Worm (Caenorhabditis elegans) whole organism, L1 larva: ENCODE measurements around the gene Y55B1AR.4.

ENCODE experiments used
- C16A3.4 ChIP-seq: fragments of 150-350 bp; optimal IDR thresholded peaks from 2 replicates; lab custom pipeline; 2014; ENCODE audit warnings: missing biosample characterization, missing genetic modification characterization
- Y116A8C.19 ChIP-seq: sonication (generic microtip); optimal IDR thresholded peaks from 2 replicates; lab custom pipeline; 2016; ENCODE audit warnings: missing compliant biosample characterization, missing genetic modification characterization, borderline replicate concordance
- aha-1 ChIP-seq: fragments of 150-350 bp; optimal IDR thresholded peaks from 2 replicates; lab custom pipeline; 2014; ENCODE audit warnings: missing biosample characterization, missing genetic modification characterization
- alr-1 ChIP-seq: fragments of 200-800 bp; sonication (Bioruptor generic); optimal IDR thresholded peaks from 2 replicates; lab custom pipeline; 2018; ENCODE audit warnings: borderline replicate concordance, mild to moderate bottlenecking, missing genetic modification characterization, missing compliant biosample characterization
- aly-2 ChIP-seq: fragments of 150-350 bp; optimal IDR thresholded peaks from 2 replicates; lab custom pipeline; 2014; ENCODE audit warnings: missing biosample characterization, missing genetic modification characterization
- blmp-1 ChIP-seq: fragments of 150-350 bp; optimal IDR thresholded peaks from 2 replicates; lab custom pipeline; 2014; ENCODE audit warnings: missing biosample characterization, missing genetic modification characterization
- ceh-8 ChIP-seq: fragments of 200-800 bp; sonication (Bioruptor generic); optimal IDR thresholded peaks from 2 replicates; lab custom pipeline; 2018; ENCODE audit warnings: mild to moderate bottlenecking, missing genetic modification characterization, moderate library complexity, missing compliant biosample characterization
- ceh-82 ChIP-seq, 3 experiments: fragments of 150-350 bp in 1 of 3; sonication (generic microtip) in 2 of 3; optimal IDR thresholded peaks; 2 replicates each; lab custom pipeline; 2014 to 2017; ENCODE audit warnings: missing biosample characterization in 3 of 3, missing genetic modification characterization in 3 of 3
- ceh-88 ChIP-seq: fragments of 200-800 bp; sonication (Bioruptor generic); IDR thresholded peaks from 2 replicates; pipeline ENCODE4 v1.3.6; 2022; ENCODE audit warnings: missing genetic modification characterization, missing compliant biosample characterization
- dpl-1 ChIP-seq, 3 experiments: fragments of 150-350 bp in 2 of 3; sonication (generic microtip) in 1 of 3; optimal IDR thresholded peaks; 2 replicates each; lab custom pipeline; 2014 to 2017; ENCODE audit warnings: missing biosample characterization in 3 of 3, missing genetic modification characterization in 3 of 3, missing genetic modification reagents in 3 of 3
- dsc-1 ChIP-seq: sonication (generic microtip); optimal IDR thresholded peaks from 2 replicates; lab custom pipeline; 2016; ENCODE audit warnings: mild to moderate bottlenecking, missing genetic modification characterization, missing compliant biosample characterization
- efl-1 ChIP-seq, 4 experiments: fragments of 150-350 bp; optimal IDR thresholded peaks in 3 of 4; peaks in 1 of 4; 1 replicate in 1 of 4; 2 replicates in 3 of 4; lab custom pipeline; 2014; ENCODE audit warnings: missing biosample characterization in 2 of 4, missing genetic modification characterization in 2 of 4, missing genetic modification reagents in 2 of 4
- egl-13 ChIP-seq: sonication (generic microtip); optimal IDR thresholded peaks from 2 replicates; lab custom pipeline; 2016; ENCODE audit warnings: missing genotype, missing genetic modification reagents, missing genetic modification characterization, missing compliant biosample characterization
- egl-27 ChIP-seq, 2 experiments: fragments of 150-350 bp in 1 of 2; sonication (generic microtip); optimal IDR thresholded peaks; 3 replicates each; lab custom pipeline; 2017 to 2018; ENCODE audit warnings: missing biosample characterization in 2 of 2, missing genetic modification characterization in 2 of 2, missing genetic modification reagents in 2 of 2
- elt-2 ChIP-seq: sonication (generic microtip); optimal IDR thresholded peaks from 2 replicates; lab custom pipeline; 2016; ENCODE audit warnings: missing genetic modification characterization, mild to moderate bottlenecking, inconsistent platforms, missing compliant biosample characterization, missing genetic modification reagents
- elt-3 ChIP-seq, 6 experiments: fragments of 150-350 bp in 1 of 6; sonication (generic microtip); optimal IDR thresholded peaks; 2 replicates each; lab custom pipeline; 2017 to 2018; ENCODE audit warnings: missing biosample characterization in 6 of 6, missing genetic modification characterization in 6 of 6, inconsistent platforms in 1 of 6
- ets-5 ChIP-seq: fragments of 200-800 bp; sonication (Bioruptor generic); IDR thresholded peaks from 2 replicates; pipeline ENCODE4 v1.3.6; 2022; ENCODE audit warnings: missing genetic modification characterization, missing compliant biosample characterization
- fkh-10 ChIP-seq: sonication (generic microtip); optimal IDR thresholded peaks from 2 replicates; lab custom pipeline; 2017; ENCODE audit warnings: missing biosample characterization, missing genetic modification reagents, missing genetic modification characterization
- fkh-4 ChIP-seq: sonication (generic microtip); optimal IDR thresholded peaks from 2 replicates; lab custom pipeline; 2016; ENCODE audit warnings: missing compliant biosample characterization, missing genetic modification characterization, borderline replicate concordance
- fkh-8 ChIP-seq: sonication (generic microtip); optimal IDR thresholded peaks from 2 replicates; lab custom pipeline; 2016; ENCODE audit warnings: mild to moderate bottlenecking, missing genetic modification characterization, missing compliant biosample characterization
- fos-1 ChIP-seq: fragments of 150-350 bp; optimal IDR thresholded peaks from 2 replicates; lab custom pipeline; 2014; ENCODE audit warnings: missing biosample characterization, missing genetic modification characterization
- grh-1 ChIP-seq: fragments of 200-800 bp; sonication (Bioruptor generic); IDR thresholded peaks from 2 replicates; pipeline ENCODE4 v1.3.6; 2022; ENCODE audit warnings: missing genetic modification reagents, missing genetic modification characterization, missing compliant biosample characterization
- hlh-17 ChIP-seq: fragments of 200-800 bp; sonication (Bioruptor generic); optimal IDR thresholded peaks from 2 replicates; lab custom pipeline; 2018; ENCODE audit warnings: missing genetic modification characterization, mild to moderate bottlenecking, missing compliant biosample characterization, moderate library complexity, borderline replicate concordance
- hpl-2 ChIP-seq: fragments of 150-350 bp; optimal IDR thresholded peaks from 2 replicates; lab custom pipeline; 2014; ENCODE audit warnings: missing biosample characterization, missing genetic modification reagents, missing genetic modification characterization
- isw-1 ChIP-seq: fragments of 200-800 bp; sonication (Bioruptor generic); IDR thresholded peaks from 2 replicates; pipeline ENCODE4 v1.3.6; 2022; ENCODE audit warnings: missing genetic modification characterization, missing compliant biosample characterization
- lin-13 ChIP-seq: fragments of 150-350 bp; optimal IDR thresholded peaks from 2 replicates; lab custom pipeline; 2014; ENCODE audit warnings: missing biosample characterization, missing genetic modification reagents, missing genetic modification characterization
- lin-39 ChIP-seq: fragments of 150-350 bp; optimal IDR thresholded peaks from 2 replicates; lab custom pipeline; 2014; ENCODE audit warnings: missing biosample characterization, missing genetic modification reagents, missing genetic modification characterization
- lir-3 ChIP-seq: sonication (generic microtip); optimal IDR thresholded peaks from 2 replicates; lab custom pipeline; 2016; ENCODE audit warnings: mild to moderate bottlenecking, missing genetic modification characterization, moderate library complexity, missing compliant biosample characterization; ENCODE audit not compliant: poor library complexity
- mab-9 ChIP-seq: fragments of 200-800 bp; sonication (Bioruptor generic); IDR thresholded peaks from 2 replicates; pipeline ENCODE4 v1.3.6; 2022; ENCODE audit warnings: missing genetic modification reagents, missing genetic modification characterization, missing compliant biosample characterization
- mef-2 ChIP-seq: fragments of 150-350 bp; optimal IDR thresholded peaks from 2 replicates; lab custom pipeline; 2014; ENCODE audit warnings: missing biosample characterization, missing genetic modification characterization
- nhr-11 ChIP-seq: fragments of 150-350 bp; optimal IDR thresholded peaks from 2 replicates; lab custom pipeline; 2014; ENCODE audit warnings: missing biosample characterization, missing genetic modification characterization
- nhr-12 ChIP-seq: sonication (generic microtip); optimal IDR thresholded peaks from 2 replicates; lab custom pipeline; 2017; ENCODE audit warnings: missing biosample characterization, missing genetic modification characterization
- nhr-237 ChIP-seq: fragments of 150-350 bp; optimal IDR thresholded peaks from 2 replicates; lab custom pipeline; 2014; ENCODE audit warnings: missing biosample characterization, missing genetic modification characterization
- nhr-28 ChIP-seq: fragments of 150-350 bp; optimal IDR thresholded peaks from 2 replicates; lab custom pipeline; 2014; ENCODE audit warnings: missing biosample characterization, missing genetic modification characterization
- nhr-71 ChIP-seq: sonication (generic microtip); optimal IDR thresholded peaks from 2 replicates; lab custom pipeline; 2016; ENCODE audit warnings: mild to moderate bottlenecking, missing genetic modification characterization, moderate library complexity, missing compliant biosample characterization
- nhr-76 ChIP-seq: sonication (generic microtip); optimal IDR thresholded peaks from 2 replicates; lab custom pipeline; 2017; ENCODE audit warnings: missing biosample characterization, missing genetic modification characterization
- nhr-90 ChIP-seq: sonication (generic microtip); optimal IDR thresholded peaks from 2 replicates; lab custom pipeline; 2016; ENCODE audit warnings: mild to moderate bottlenecking, missing genetic modification characterization, missing compliant biosample characterization; ENCODE audit not compliant: poor library complexity
- pag-3 ChIP-seq: sonication (generic microtip); optimal IDR thresholded peaks from 2 replicates; lab custom pipeline; 2017; ENCODE audit warnings: missing genetic modification characterization, mild to moderate bottlenecking, missing compliant biosample characterization, antibody characterized with exemption, borderline replicate concordance; ENCODE audit not compliant: insufficient read depth
- skn-1 ChIP-seq: fragments of 150-350 bp; optimal IDR thresholded peaks from 2 replicates; lab custom pipeline; 2014; ENCODE audit warnings: missing biosample characterization, missing genetic modification characterization
- snpc-4 ChIP-seq: fragments of 150-350 bp; optimal IDR thresholded peaks from 2 replicates; lab custom pipeline; 2014; ENCODE audit warnings: missing biosample characterization, missing genetic modification characterization
- snu-23 ChIP-seq: sonication (generic microtip); optimal IDR thresholded peaks from 2 replicates; lab custom pipeline; 2016; ENCODE audit warnings: missing genetic modification characterization, missing compliant biosample characterization
- sox-4 ChIP-seq: sonication (generic microtip); optimal IDR thresholded peaks from 2 replicates; lab custom pipeline; 2016; ENCODE audit warnings: missing genetic modification characterization, missing compliant biosample characterization
- tbx-2 ChIP-seq: sonication (generic microtip); optimal IDR thresholded peaks from 2 replicates; lab custom pipeline; 2016; ENCODE audit warnings: missing genetic modification characterization, missing compliant biosample characterization
- unc-130 ChIP-seq: fragments of 150-350 bp; optimal IDR thresholded peaks from 2 replicates; lab custom pipeline; 2017; ENCODE audit warnings: missing biosample characterization, missing genetic modification characterization, inconsistent platforms
- unc-30 ChIP-seq: sonication (generic microtip); optimal IDR thresholded peaks from 2 replicates; lab custom pipeline; 2017; ENCODE audit warnings: missing biosample characterization, missing genetic modification characterization
- unc-86 ChIP-seq: sonication (generic microtip); optimal IDR thresholded peaks from 2 replicates; lab custom pipeline; 2016; ENCODE audit warnings: missing genetic modification characterization, missing compliant biosample characterization
- vab-15 ChIP-seq: sonication (generic microtip); optimal IDR thresholded peaks from 2 replicates; lab custom pipeline; 2017; ENCODE audit warnings: missing genotype, mild to moderate bottlenecking, missing genetic modification characterization, missing compliant biosample characterization
- xbp-1 ChIP-seq: sonication (generic microtip); optimal IDR thresholded peaks from 2 replicates; lab custom pipeline; 2016; ENCODE audit warnings: missing genetic modification characterization, missing compliant biosample characterization
- zag-1 ChIP-seq: fragments of 150-350 bp; optimal IDR thresholded peaks from 2 replicates; lab custom pipeline; 2014; ENCODE audit warnings: missing biosample characterization, missing genetic modification characterization
- zip-4 ChIP-seq: fragments of 200-800 bp; sonication (Bioruptor generic); optimal IDR thresholded peaks from 2 replicates; lab custom pipeline; 2018; ENCODE audit warnings: mild to moderate bottlenecking, missing genetic modification characterization, moderate library complexity, missing compliant biosample characterization

The Y55B1AR.4 gene

ce11 chrIII:626091-626490 lies 20.8 kb upstream of the Y55B1AR.4 start:
- TF ChIP-seq mab-9 (no peak), nhr-11 (no peak), efl-1 (optimal IDR thresholded peaks at IDR 0.05; lab: Kevin White, UChicago) (no peak), efl-1 (GFP tag; optimal IDR thresholded peaks at IDR 0.05 in 1 of 2; lab: Kevin White, UChicago) (peak in 1 of 2 experiments; percentile 58), fos-1 (tag; lab: Kevin White, UChicago) (no peak), ets-5 (GFP tag; lab: Robert Waterston, UW) (no peak), aly-2 (tag; lab: Kevin White, UChicago) (no peak), skn-1 (tag; lab: Kevin White, UChicago) (no peak)

ce11 chrIII:623754-624153 lies 18.4 kb upstream of the Y55B1AR.4 start:
- TF ChIP-seq alr-1 (tag; lab: Kevin White, UChicago): no peak
- peak; percentile 61 for TF ChIP-seq nhr-237
- TF ChIP-seq dsc-1 (tag; lab: Kevin White, UChicago): peak; percentile 89
- TF ChIP-seq grh-1 (GFP tag; lab: Robert Waterston, UW): 0 out of 2 replicates have a peak, but pooled peaks have one; percentile 16
- TF ChIP-seq snu-23 (GFP tag; lab: Kevin White, UChicago): peak; percentile 95
- TF ChIP-seq unc-30 (tag; lab: Kevin White, UChicago): no peak
- peak; percentile 5 for TF ChIP-seq hpl-2 (GFP tag; lab: Kevin White, UChicago)
- TF ChIP-seq ceh-82 (tag; optimal IDR thresholded peaks at IDR 0.05; lab: Kevin White, UChicago): peak; percentile 53 to 93 (median 71)
- no peak for TF ChIP-seq aha-1
- peak in 3 of 6 experiments; percentile 74 to 83 (median 78) for TF ChIP-seq elt-3 (tag; optimal IDR thresholded peaks at IDR 0.05; lab: Kevin White, UChicago)
- TF ChIP-seq tbx-2: peak; percentile 82
- peak; percentile 59 for TF ChIP-seq lir-3 (tag; lab: Kevin White, UChicago)
- TF ChIP-seq egl-27 (tag; optimal IDR thresholded peaks at IDR 0.05; lab: Kevin White, UChicago): peak in 1 of 2 experiments; percentile 63
- no peak for TF ChIP-seq nhr-28 (tag; lab: Kevin White, UChicago)
- no peak for TF ChIP-seq nhr-76 (tag; lab: Kevin White, UChicago)
- no peak for TF ChIP-seq hlh-17 (GFP tag; lab: Kevin White, UChicago)
- peak; percentile 66 for TF ChIP-seq fkh-10 (GFP tag; lab: Kevin White, UChicago)
- peak; percentile 65 for TF ChIP-seq snpc-4 (tag; lab: Kevin White, UChicago)
- TF ChIP-seq zip-4 (GFP tag; lab: Kevin White, UChicago): no peak
- TF ChIP-seq fkh-8 (tag; lab: Kevin White, UChicago): peak; percentile 90
- peak; percentile 81 for TF ChIP-seq elt-2 (tag; lab: Kevin White, UChicago)
- TF ChIP-seq ceh-88 (GFP tag; lab: Robert Waterston, UW): no peak; the same call in 1 of the 2 replicates
- TF ChIP-seq fkh-4 (tag; lab: Kevin White, UChicago): no peak
- peak; percentile 76 for TF ChIP-seq C16A3.4 (tag; lab: Kevin White, UChicago)
- peak; percentile 95 for TF ChIP-seq nhr-71 (tag; lab: Kevin White, UChicago)
- TF ChIP-seq lin-39 (tag; lab: Kevin White, UChicago): no peak
- peak; percentile 75 for TF ChIP-seq unc-86 (tag; lab: Kevin White, UChicago)
- peak; percentile 55 for TF ChIP-seq mef-2
- TF ChIP-seq isw-1 (GFP tag; lab: Robert Waterston, UW): peak; percentile 64
- no peak for TF ChIP-seq Y116A8C.19
- peak; percentile 72 for TF ChIP-seq fos-1 (tag; lab: Kevin White, UChicago)
- peak; percentile 86 for TF ChIP-seq pag-3 (tag; lab: Kevin White, UChicago)
- no peak for TF ChIP-seq aly-2 (tag; lab: Kevin White, UChicago)
- no peak for TF ChIP-seq zag-1 (tag; lab: Kevin White, UChicago)
- TF ChIP-seq ceh-8 (GFP tag; lab: Kevin White, UChicago): peak; percentile 78
- peak; percentile 21 for TF ChIP-seq sox-4 (tag; lab: Kevin White, UChicago)
- peak; percentile 72 for TF ChIP-seq xbp-1 (tag; lab: Kevin White, UChicago)
- TF ChIP-seq nhr-12 (tag; lab: Kevin White, UChicago): no peak
- TF ChIP-seq nhr-90: peak; percentile 72
- TF ChIP-seq lin-13 (GFP tag; lab: Kevin White, UChicago): peak; percentile 84
- peak; percentile 34 for TF ChIP-seq vab-15 (tag; lab: Kevin White, UChicago)
- peak; percentile 72 for TF ChIP-seq egl-13 (tag; lab: Kevin White, UChicago)
- TF ChIP-seq unc-130 (tag; lab: Kevin White, UChicago): peak; percentile 83
- TF ChIP-seq dpl-1 (GFP tag; optimal IDR thresholded peaks at IDR 0.05; lab: Kevin White, UChicago): peak; percentile 32 to 65 (median 51)
- TF ChIP-seq blmp-1 (tag; lab: Kevin White, UChicago): peak; percentile 84
